Fruit fly (Drosophila melanogaster): ENCODE measurements around the gene CG7320.

- TF ChIP-seq CTCF (optimal IDR thresholded peaks at IDR 0.05) (no peak), CG8478 (optimal IDR thresholded peaks at IDR 0.05) (no peak)
Observed at dm6 chr3L:18181900-18182299, 19.4 kb upstream of the CG7320 start.

All from S2 (cell line).